Worm (Caenorhabditis elegans) whole organism, L1 larva: Measurements from ENCODE around the gene hum-10.

Source experiments
- fos-1 ChIP-seq: fragments of 150-350 bp; optimal IDR thresholded peaks from 2 replicates; lab custom pipeline; 2014; ENCODE audit warnings: missing biosample characterization, missing genetic modification characterization
- isw-1 ChIP-seq: fragments of 200-800 bp; sonication (Bioruptor generic); IDR thresholded peaks from 2 replicates; pipeline ENCODE4 v1.3.6; 2022; ENCODE audit warnings: missing genetic modification characterization, missing compliant biosample characterization
- nhr-77 ChIP-seq: fragments of 150-350 bp; optimal IDR thresholded peaks from 2 replicates; lab custom pipeline; 2014; ENCODE audit warnings: missing biosample characterization, missing genetic modification characterization
- snpc-4 ChIP-seq: fragments of 150-350 bp; optimal IDR thresholded peaks from 2 replicates; lab custom pipeline; 2014; ENCODE audit warnings: missing biosample characterization, missing genetic modification characterization

ce11 chrX:4802255-4802654, 20.2 kb upstream of the hum-10 start:
- TF ChIP-seq nhr-77 (tag; lab: Kevin White, UChicago) (no peak), isw-1 (GFP tag; lab: Robert Waterston, UW) (no peak), fos-1 (tag; lab: Kevin White, UChicago) (no peak), snpc-4 (tag; lab: Kevin White, UChicago) (no peak)
